Worm (Caenorhabditis elegans): ENCODE data around the gene crh-2.

- TF ChIP-seq aha-1 (tag; optimal IDR thresholded peaks at IDR 0.05): no peak
- TF ChIP-seq nhr-77 (tag; optimal IDR thresholded peaks at IDR 0.05): no peak
- no peak for TF ChIP-seq xbp-1 (tag; optimal IDR thresholded peaks at IDR 0.05)
- TF ChIP-seq unc-130 (tag; optimal IDR thresholded peaks at IDR 0.05): no peak
- no peak for TF ChIP-seq ama-1 (optimal IDR thresholded peaks at IDR 0.05)
- no peak for TF ChIP-seq jun-1 (tag; optimal IDR thresholded peaks at IDR 0.05)
These were observed 36.5 kb downstream of the crh-2 start, which contains the start of gene srb-16 for ce11 chrII:5150829-5151228.

Measured in whole organism, L1 larva.